Fruit fly (Drosophila melanogaster) whole organism, adult: Measurements from ENCODE around the gene CG9372.
A peak's percentile ranks its signal among the peaks of the same experiment; 100 is the strongest.

Experiments used
- CG11617 ChIP-seq: fragments of 200-800 bp; sonication (Bioruptor generic); optimal IDR thresholded peaks from 2 replicates; lab custom pipeline; 2017; ENCODE audit warnings: mild to moderate bottlenecking, missing biosample characterization, missing genetic modification reagents, missing genetic modification characterization
- CG12768 ChIP-seq: fragments of 200-800 bp; sonication (Bioruptor generic); optimal IDR thresholded peaks from 2 replicates; lab custom pipeline; 2017; ENCODE audit warnings: missing biosample characterization, missing genetic modification characterization, mild to moderate bottlenecking, moderate library complexity, missing genetic modification reagents
- CG14711 ChIP-seq: fragments of 200-800 bp; sonication (Bioruptor generic); optimal IDR thresholded peaks from 2 replicates; lab custom pipeline; 2018; ENCODE audit warnings: missing biosample characterization, mild to moderate bottlenecking, missing genetic modification characterization, moderate library complexity
- CG1620 ChIP-seq: fragments of 200-800 bp; sonication (Bioruptor generic); optimal IDR thresholded peaks from 2 replicates; lab custom pipeline; 2016; ENCODE audit warnings: missing biosample characterization, missing genetic modification characterization
- CG33017 ChIP-seq: fragments of 200-800 bp; sonication (Bioruptor generic); optimal IDR thresholded peaks from 2 replicates; lab custom pipeline; 2018; ENCODE audit warnings: missing biosample characterization, mild to moderate bottlenecking, missing genetic modification characterization, moderate library complexity
- CG5204 ChIP-seq: fragments of 200-800 bp; sonication (Bioruptor generic); optimal IDR thresholded peaks from 2 replicates; lab custom pipeline; 2016; ENCODE audit warnings: missing biosample characterization, missing genetic modification characterization
- CG7045 ChIP-seq: fragments of 200-800 bp; sonication (Bioruptor generic); optimal IDR thresholded peaks from 2 replicates; lab custom pipeline; 2017; ENCODE audit warnings: missing biosample characterization, mild to moderate bottlenecking, missing genetic modification characterization
- CG7101 ChIP-seq: fragments of 200-800 bp; sonication (Bioruptor generic); optimal IDR thresholded peaks from 2 replicates; lab custom pipeline; 2018; ENCODE audit warnings: missing biosample characterization, mild to moderate bottlenecking, missing genetic modification characterization, moderate library complexity
- Clk ChIP-seq: fragments of 200-800 bp; sonication (Bioruptor generic); optimal IDR thresholded peaks from 2 replicates; lab custom pipeline; 2017; ENCODE audit warnings: missing biosample characterization, missing genetic modification characterization
- Crg-1 ChIP-seq: fragments of 200-800 bp; sonication (Bioruptor generic); optimal IDR thresholded peaks from 2 replicates; lab custom pipeline; 2016; ENCODE audit warnings: missing biosample characterization, missing genetic modification characterization
- Hr96 ChIP-seq: fragments of 200-800 bp; sonication (Bioruptor generic); optimal IDR thresholded peaks from 2 replicates; lab custom pipeline; 2016; ENCODE audit warnings: missing biosample characterization, missing genetic modification characterization
- Mnt ChIP-seq: fragments of 200-800 bp; sonication (Bioruptor generic); optimal IDR thresholded peaks from 2 replicates; lab custom pipeline; 2016; ENCODE audit warnings: missing biosample characterization, mild to moderate bottlenecking, missing genetic modification characterization
- bab1 ChIP-seq: fragments of 200-800 bp; sonication (Bioruptor generic); optimal IDR thresholded peaks from 3 replicates; lab custom pipeline; 2019; ENCODE audit warnings: missing biosample characterization, mild to moderate bottlenecking, missing genetic modification characterization, moderate library complexity
- cic ChIP-seq: fragments of 200-800 bp; sonication (Bioruptor generic); optimal IDR thresholded peaks from 2 replicates; lab custom pipeline; 2017; ENCODE audit warnings: missing biosample characterization, mild to moderate bottlenecking, missing genetic modification characterization, moderate library complexity
- cnc ChIP-seq, 2 experiments: fragments of >200 bp; optimal IDR thresholded peaks; 2 replicates each; lab custom pipeline; 2017
- kay ChIP-seq: fragments of 200-800 bp; sonication (Bioruptor generic); peaks from one replicate; lab custom pipeline; 2016; ENCODE audit warnings: missing biosample characterization, missing genetic modification characterization, borderline replicate concordance
- ovo ChIP-seq: fragments of 200-800 bp; sonication (Bioruptor generic); optimal IDR thresholded peaks from 2 replicates; lab custom pipeline; 2016; ENCODE audit warnings: missing biosample characterization, missing genetic modification characterization
- pad ChIP-seq: fragments of 200-800 bp; sonication (Bioruptor generic); optimal IDR thresholded peaks from 3 replicates; lab custom pipeline; 2017; ENCODE audit warnings: missing biosample characterization, missing genetic modification characterization, mild to moderate bottlenecking, moderate library complexity, missing genetic modification reagents
- tj ChIP-seq: fragments of 200-800 bp; sonication (Bioruptor generic); optimal IDR thresholded peaks from 3 replicates; lab custom pipeline; 2017; ENCODE audit warnings: missing biosample characterization, mild to moderate bottlenecking, missing genetic modification characterization, moderate library complexity
- toe ChIP-seq: fragments of 200-800 bp; sonication (Bioruptor generic); optimal IDR thresholded peaks from 2 replicates; lab custom pipeline; 2016; ENCODE audit warnings: missing biosample characterization, missing genetic modification characterization

CG9372 gene

DNA sequence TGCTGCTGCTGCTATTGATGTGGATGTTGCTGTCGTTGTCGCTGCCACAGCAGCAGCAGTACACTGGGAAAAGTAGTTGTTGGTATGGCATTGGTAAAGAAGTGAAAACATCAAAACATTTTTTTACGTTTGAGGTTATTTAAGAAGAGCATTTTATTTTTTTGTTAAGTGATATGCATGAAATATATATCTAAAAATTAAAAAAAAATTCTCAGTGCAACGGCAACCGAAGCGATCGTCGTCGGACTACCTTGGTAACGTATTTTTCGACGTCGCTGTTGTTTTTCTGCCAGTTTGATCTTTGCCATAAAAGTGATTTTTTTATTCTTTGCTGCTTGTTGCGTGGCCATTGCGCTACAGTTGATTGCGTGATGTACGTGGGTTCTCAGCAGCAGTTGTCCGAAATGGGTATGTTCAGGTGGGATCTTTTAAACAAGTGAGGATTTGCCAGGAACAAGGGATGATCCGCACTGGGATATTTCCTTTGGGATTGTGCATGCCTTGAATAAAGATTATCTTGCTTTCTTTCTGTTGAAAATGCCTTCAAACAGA lies 45.2 kb upstream of the CG9372 start:
- TF ChIP-seq CG7045 (GFP tag; lab: Kevin White, UChicago) (peak; percentile 57), CG14711 (peak; percentile 28), CG7101 (tag; lab: Kevin White, UChicago) (peak; percentile 33), CG5204 (peak; percentile 50), Clk (GFP tag; lab: Kevin White, UChicago) (no peak), CG33017 (tag; lab: Kevin White, UChicago) (no peak), kay (no peak), tj (no peak)

DNA sequence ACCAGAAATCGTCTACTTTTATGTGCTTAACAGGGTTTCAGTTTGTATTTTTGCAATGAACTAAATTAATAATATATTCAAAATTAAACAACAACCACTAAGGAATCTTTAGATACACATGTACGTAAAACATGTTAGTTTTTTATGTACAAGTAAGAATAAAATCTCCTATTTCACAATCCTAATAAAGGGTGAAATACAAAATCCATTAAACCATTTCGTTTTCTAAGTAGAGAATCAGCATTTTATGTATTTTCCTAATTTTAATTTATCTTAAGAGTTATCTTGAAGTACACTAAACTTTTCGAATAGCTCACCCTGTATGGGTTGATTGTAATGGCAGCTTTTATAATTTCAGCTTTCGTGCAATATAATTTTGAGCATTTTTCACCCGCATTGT lies 44.3 kb upstream of the CG9372 start:
- TF ChIP-seq Clk (GFP tag; lab: Kevin White, UChicago) (no peak), Hr96 (GFP tag; lab: Kevin White, UChicago) (no peak), bab1 (no peak), tj (no peak), CG7045 (GFP tag; lab: Kevin White, UChicago) (no peak), CG1620 (GFP tag; lab: Kevin White, UChicago) (no peak), CG5204 (peak; percentile 25), Mnt (GFP tag; lab: Kevin White, UChicago) (no peak), CG12768 (GFP tag; lab: Kevin White, UChicago) (no peak)

DNA sequence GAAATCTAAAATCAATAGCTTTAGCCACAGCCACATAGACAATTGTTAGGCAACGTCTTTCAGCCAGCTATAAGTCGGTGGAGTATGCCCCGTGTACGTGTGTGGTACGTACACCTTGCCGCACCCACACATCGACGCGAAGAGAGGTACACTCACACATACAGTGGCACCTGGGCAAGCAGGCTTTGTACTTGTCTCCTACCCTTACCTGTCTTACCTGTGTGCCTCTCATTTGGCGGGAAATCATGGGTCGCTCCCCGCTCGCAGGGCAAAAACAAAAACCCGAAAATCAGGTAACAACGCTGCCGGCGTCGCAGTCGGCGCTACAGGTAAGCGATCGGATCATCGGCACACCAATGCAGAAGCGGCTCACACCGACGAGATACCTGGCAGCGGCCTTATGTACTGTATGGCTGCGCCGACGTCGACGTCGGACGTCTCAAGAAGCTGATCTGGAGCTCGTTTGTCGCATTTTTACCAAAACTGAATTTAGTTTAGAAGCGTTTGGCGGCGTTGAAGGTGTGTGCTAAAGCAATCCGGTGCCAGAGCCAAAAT lies 43.8 kb upstream of the CG9372 start:
- TF ChIP-seq ovo (no peak), CG7101 (tag; lab: Kevin White, UChicago) (no peak), pad (GFP tag; lab: Kevin White, UChicago) (no peak)

DNA sequence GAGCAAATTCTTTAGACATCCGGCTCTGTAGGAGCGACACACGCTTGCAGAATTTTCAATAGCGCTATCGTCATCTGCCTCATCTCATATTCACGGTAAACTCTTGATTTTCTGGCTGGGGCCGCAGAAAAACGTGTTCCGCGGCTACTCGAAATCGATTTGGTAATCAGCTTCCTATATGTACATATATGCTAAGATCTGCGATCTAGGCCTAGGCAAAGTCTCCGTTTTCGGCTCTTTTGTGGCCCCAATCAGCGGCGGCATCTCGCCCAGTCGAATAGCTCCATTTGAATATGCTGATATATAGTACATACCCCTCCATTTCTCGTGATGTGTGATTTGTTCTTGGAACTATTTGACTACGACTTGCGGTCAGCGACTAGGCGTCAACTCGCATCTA lies 43.0 kb upstream of the CG9372 start:
- TF ChIP-seq Hr96 (GFP tag; lab: Kevin White, UChicago) (no peak), kay (no peak), CG5204 (no peak), toe (no peak), CG7045 (GFP tag; lab: Kevin White, UChicago) (no peak), Clk (GFP tag; lab: Kevin White, UChicago) (no peak), tj (no peak), ovo (no peak), pad (GFP tag; lab: Kevin White, UChicago) (no peak), CG7101 (tag; lab: Kevin White, UChicago) (no peak), CG33017 (tag; lab: Kevin White, UChicago) (no peak), CG14711 (no peak), bab1 (no peak), cnc (optimal IDR thresholded peaks at IDR 0.05; lab: Kevin White, UChicago) (no peak), CG1620 (GFP tag; lab: Kevin White, UChicago) (no peak), cic (GFP tag; lab: Kevin White, UChicago) (no peak)

DNA sequence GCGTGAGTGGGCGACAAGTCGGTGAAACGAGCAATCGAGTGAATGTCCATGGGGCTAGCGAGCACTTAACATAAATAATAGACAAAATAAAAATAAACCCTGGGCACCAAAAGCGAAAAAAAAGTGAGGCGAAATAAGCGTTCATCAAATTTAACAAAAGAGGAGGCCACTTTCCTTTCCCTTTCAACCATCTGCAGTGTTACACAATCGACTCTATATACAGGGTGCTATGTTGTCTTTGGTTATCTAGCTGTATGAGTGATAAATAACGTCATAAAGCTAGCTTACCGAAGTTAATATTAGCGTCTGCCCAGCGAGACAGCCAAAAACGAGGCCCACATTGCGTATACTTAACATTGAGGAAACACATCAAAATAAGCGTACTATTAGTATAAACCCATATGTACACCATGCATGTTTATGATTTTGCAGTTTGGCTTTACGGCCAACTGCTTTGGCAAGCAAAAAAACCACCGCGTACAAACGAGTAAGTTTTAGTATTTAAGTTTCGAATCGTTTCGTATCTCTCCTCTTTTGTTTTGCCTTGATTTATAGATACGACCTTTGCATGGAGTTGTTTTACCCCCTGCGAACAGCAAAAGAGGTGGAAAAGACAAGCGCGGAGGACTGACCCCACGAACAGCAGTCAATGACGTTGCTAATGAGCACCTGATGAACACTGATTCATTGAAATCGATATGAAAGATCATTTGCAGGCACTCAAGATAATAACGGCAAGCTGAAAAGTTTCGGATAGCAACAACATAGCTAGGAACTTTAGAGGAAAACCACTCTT lies 40.9 kb upstream of the CG9372 start:
- no peak for TF ChIP-seq CG14711
- TF ChIP-seq pad (GFP tag; lab: Kevin White, UChicago), result no peak
- TF ChIP-seq toe, result no peak
- no peak for TF ChIP-seq cnc (optimal IDR thresholded peaks at IDR 0.05; lab: Kevin White, UChicago)
- TF ChIP-seq Crg-1, result no peak
- no peak for TF ChIP-seq CG12768 (GFP tag; lab: Kevin White, UChicago)
- no peak for TF ChIP-seq bab1
- TF ChIP-seq CG11617, result no peak
- no peak for TF ChIP-seq Mnt (GFP tag; lab: Kevin White, UChicago)
- no peak for TF ChIP-seq CG7101 (tag; lab: Kevin White, UChicago)

DNA sequence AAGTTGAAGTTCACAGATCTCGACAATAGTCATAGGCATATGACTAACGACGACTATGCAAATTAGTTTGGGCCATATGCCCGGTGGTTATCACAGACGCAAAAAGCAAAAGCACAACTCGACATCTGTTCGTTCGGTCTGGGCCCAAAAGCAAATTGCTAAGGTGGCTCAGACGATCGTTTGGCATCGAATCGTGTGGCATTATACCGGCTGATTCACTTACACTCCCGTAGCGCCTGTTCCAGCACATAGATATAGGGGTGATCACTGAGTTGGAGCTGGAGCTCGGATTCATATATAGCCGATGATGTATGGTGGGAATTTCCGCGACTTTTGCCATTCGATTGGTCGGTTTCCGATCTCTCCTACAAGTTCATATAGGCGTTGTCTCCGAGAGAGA lies 39.9 kb upstream of the CG9372 start:
- no peak for TF ChIP-seq CG14711
- TF ChIP-seq CG33017 (tag; lab: Kevin White, UChicago), result no peak

DNA sequence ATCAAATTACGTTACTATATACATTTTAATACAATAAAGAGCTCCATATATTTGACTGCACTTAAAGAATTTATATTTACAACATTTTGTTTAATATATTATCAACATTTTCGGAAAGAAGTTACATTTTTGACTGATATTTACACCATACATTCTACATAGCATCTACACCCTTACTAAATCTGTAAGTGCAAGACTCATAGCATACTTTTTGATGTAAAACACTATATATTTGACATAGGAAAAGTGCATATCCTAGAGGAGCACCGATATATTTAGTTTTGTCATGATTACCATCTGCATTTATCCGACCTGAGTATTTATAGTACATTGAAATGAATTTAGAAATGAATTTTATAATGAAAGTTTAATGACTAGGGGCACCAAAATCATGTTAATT lies 37.0 kb upstream of the CG9372 start:
- TF ChIP-seq CG5204 (no peak), CG1620 (GFP tag; lab: Kevin White, UChicago) (no peak), CG11617 (no peak), bab1 (no peak), pad (GFP tag; lab: Kevin White, UChicago) (no peak), tj (no peak), kay (no peak)

DNA sequence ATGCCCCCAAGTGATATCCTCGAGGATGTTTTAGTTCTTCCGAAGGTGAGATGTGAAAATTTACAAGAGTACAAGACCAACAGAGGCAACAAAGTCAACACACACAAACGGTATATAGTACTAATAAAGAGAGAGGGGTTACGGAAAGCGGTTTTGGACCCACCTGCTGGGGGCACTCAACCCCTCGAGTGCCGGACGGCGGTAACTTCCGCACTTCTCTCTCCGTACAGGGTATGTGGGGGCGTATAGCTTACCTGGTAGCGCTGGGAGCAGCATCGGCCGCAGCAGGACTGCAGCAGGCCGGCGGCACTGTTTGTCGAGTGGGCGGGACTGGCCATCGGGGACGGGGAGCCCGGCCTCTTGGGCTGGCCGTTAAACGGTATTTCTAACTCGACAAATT lies 36.6 kb upstream of the CG9372 start:
- no peak for TF ChIP-seq CG33017 (tag; lab: Kevin White, UChicago)
- no peak for TF ChIP-seq kay
- no peak for TF ChIP-seq pad (GFP tag; lab: Kevin White, UChicago)
- no peak for TF ChIP-seq CG7101 (tag; lab: Kevin White, UChicago)
- TF ChIP-seq Crg-1, result no peak
- TF ChIP-seq CG5204, result no peak
- TF ChIP-seq CG11617, result no peak
- TF ChIP-seq CG12768 (GFP tag; lab: Kevin White, UChicago), result no peak
- no peak for TF ChIP-seq Clk (GFP tag; lab: Kevin White, UChicago)
- no peak for TF ChIP-seq CG1620 (GFP tag; lab: Kevin White, UChicago)
- TF ChIP-seq tj, result no peak
- no peak for TF ChIP-seq cnc (optimal IDR thresholded peaks at IDR 0.05; lab: Kevin White, UChicago)
- no peak for TF ChIP-seq ovo
